ENCODE assay signal across 6 fruit fly cellular contexts in genomic region chr3L:606490-607327, dm6.
TF ChIP-seq lines count a peak whose summit lies in the region.

Reg-2 (minus strand) TSS chr3L:606569.

- TF ChIP-seq CTCF in S2 (optimal IDR thresholded peaks at IDR 0.05; lab: Kevin White, UChicago), result peak; percentile 82 to 96
- TF ChIP-seq CTCF in whole organism, embryonic (GFP tag; optimal IDR thresholded peaks at IDR 0.05; lab: Kevin White, UChicago), result peak; percentile 99

TF ChIP-seq in whole organism, adult, 20 proteins besides CTCF, POLR2A, EP300 and RAD21 (continues in another document):
- TF ChIP-seq CG7045 (GFP tag; optimal IDR thresholded peaks at IDR 0.05; lab: Kevin White, UChicago) (peak; percentile 19), tj (GFP tag; optimal IDR thresholded peaks at IDR 0.05; lab: Kevin White, UChicago) (no peak), pad (GFP tag; optimal IDR thresholded peaks at IDR 0.05; lab: Kevin White, UChicago) (peak; percentile 27), cnc (optimal IDR thresholded peaks at IDR 0.05; lab: Kevin White, UChicago) (no peak), Crg-1 (GFP tag; optimal IDR thresholded peaks at IDR 0.05; lab: Kevin White, UChicago) (peak; percentile 39), CG33017 (tag; optimal IDR thresholded peaks at IDR 0.05; lab: Kevin White, UChicago) (peak; percentile 40), kay (GFP tag; lab: Kevin White, UChicago; ENCODE audit: borderline replicate concordance) (no peak), Hr96 (GFP tag; optimal IDR thresholded peaks at IDR 0.05; lab: Kevin White, UChicago) (peak; percentile 13), CG11617 (GFP tag; optimal IDR thresholded peaks at IDR 0.05; lab: Kevin White, UChicago) (no peak), CG7101 (tag; optimal IDR thresholded peaks at IDR 0.05; lab: Kevin White, UChicago) (peak; percentile 9), bab1 (GFP tag; optimal IDR thresholded peaks at IDR 0.05; lab: Kevin White, UChicago) (peak; percentile 20), toe (GFP tag; optimal IDR thresholded peaks at IDR 0.05; lab: Kevin White, UChicago) (peak; percentile 9), Clk (GFP tag; optimal IDR thresholded peaks at IDR 0.05; lab: Kevin White, UChicago) (no peak), CG14711 (tag; optimal IDR thresholded peaks at IDR 0.05; lab: Kevin White, UChicago) (no peak), CG12768 (GFP tag; optimal IDR thresholded peaks at IDR 0.05; lab: Kevin White, UChicago) (no peak), Mnt (GFP tag; optimal IDR thresholded peaks at IDR 0.05; lab: Kevin White, UChicago) (peak; percentile 17), ovo (GFP tag; optimal IDR thresholded peaks at IDR 0.05; lab: Kevin White, UChicago) (peak; percentile 8), CG5204 (GFP tag; optimal IDR thresholded peaks at IDR 0.05; lab: Kevin White, UChicago) (no peak)

TF ChIP-seq in whole organism, embryonic, 481 proteins besides CTCF, POLR2A, EP300 and RAD21 (continues in another document):
- TF ChIP-seq Dfd (GFP tag; optimal IDR thresholded peaks at IDR 0.05; lab: Kevin White, UChicago), result no peak
- peak; percentile 34 for TF ChIP-seq CG7839 (tag; optimal IDR thresholded peaks at IDR 0.05; lab: Kevin White, UChicago)
- TF ChIP-seq CG13624 (GFP tag; optimal IDR thresholded peaks at IDR 0.05; lab: Kevin White, UChicago), result no peak
- no peak; the same call in 2 of the 3 replicates for TF ChIP-seq CG34422 (GFP tag; IDR thresholded peaks at IDR 0.05; lab: Robert Waterston, UW)
- peak; percentile 6; the same call in 1 of the 3 replicates for TF ChIP-seq Dbx (GFP tag; IDR thresholded peaks at IDR 0.05; lab: Robert Waterston, UW)
- TF ChIP-seq HLH4C (GFP tag; IDR thresholded peaks at IDR 0.05; lab: Robert Waterston, UW; ENCODE audit: partially characterized antibody), result no peak
- TF ChIP-seq CG12236 (GFP tag; optimal IDR thresholded peaks at IDR 0.05; lab: Kevin White, UChicago), result no peak
- no peak for TF ChIP-seq Atf-2 (GFP tag; optimal IDR thresholded peaks at IDR 0.05; lab: Kevin White, UChicago)
- no peak for TF ChIP-seq kni (GFP tag; optimal IDR thresholded peaks at IDR 0.05; lab: Kevin White, UChicago)
- TF ChIP-seq wor (GFP tag; IDR thresholded peaks at IDR 0.05; lab: Robert Waterston, UW), result no peak
- no peak for TF ChIP-seq nau (GFP tag; optimal IDR thresholded peaks at IDR 0.05; lab: Kevin White, UChicago)
- TF ChIP-seq CG16779 (GFP tag; IDR thresholded peaks at IDR 0.05; lab: Robert Waterston, UW), result no peak
- no peak for TF ChIP-seq CG31388 (GFP tag; optimal IDR thresholded peaks at IDR 0.05; lab: Kevin White, UChicago)
- no peak for TF ChIP-seq Dip2 (GFP tag; IDR thresholded peaks at IDR 0.05; lab: Robert Waterston, UW)
- peak; percentile 19 for TF ChIP-seq BEAF-32 (GFP tag; optimal IDR thresholded peaks at IDR 0.05; lab: Kevin White, UChicago)
- no peak for TF ChIP-seq schlank (tag; optimal IDR thresholded peaks at IDR 0.05; lab: Kevin White, UChicago)
- TF ChIP-seq CG2129 (GFP tag; IDR thresholded peaks at IDR 0.05; lab: Robert Waterston, UW; ENCODE audit: partially characterized antibody), result no peak
- no peak for TF ChIP-seq CG14014 (GFP tag; IDR thresholded peaks at IDR 0.05; lab: Robert Waterston, UW)
- no peak for TF ChIP-seq tx (GFP tag; optimal IDR thresholded peaks at IDR 0.05; lab: Kevin White, UChicago)

TF ChIP-seq in whole organism, prepupa, 60 proteins besides CTCF, POLR2A, EP300 and RAD21 (continues in another document):
- TF ChIP-seq Eip78C (GFP tag; lab: Kevin White, UChicago) (peak; percentile 33), CG6792 (GFP tag; optimal IDR thresholded peaks at IDR 0.05; lab: Kevin White, UChicago) (no peak), Hr39 (GFP tag; optimal IDR thresholded peaks at IDR 0.05; lab: Kevin White, UChicago) (peak; percentile 3), Hr4 (GFP tag; optimal IDR thresholded peaks at IDR 0.05; lab: Kevin White, UChicago) (no peak), Gug (GFP tag; IDR thresholded peaks at IDR 0.05; lab: Robert Waterston, UW) (no peak), CG10631 (GFP tag; optimal IDR thresholded peaks at IDR 0.05; lab: Kevin White, UChicago) (no peak), CG3919 (GFP tag; optimal IDR thresholded peaks at IDR 0.05; lab: Kevin White, UChicago) (no peak), Eip75B (GFP tag; optimal IDR thresholded peaks at IDR 0.05; lab: Kevin White, UChicago) (peak; percentile 12), salr (GFP tag; optimal IDR thresholded peaks at IDR 0.05; lab: Kevin White, UChicago) (no peak), Sox102F (GFP tag; optimal IDR thresholded peaks at IDR 0.05; lab: Kevin White, UChicago) (no peak), CG16779 (tag; optimal IDR thresholded peaks at IDR 0.05; lab: Kevin White, UChicago) (peak; percentile 29), pdm3 (GFP tag; optimal IDR thresholded peaks at IDR 0.05; lab: Kevin White, UChicago) (peak; percentile 5), fd85E (GFP tag; optimal IDR thresholded peaks at IDR 0.05; lab: Kevin White, UChicago) (no peak), CG11294 (GFP tag; IDR thresholded peaks at IDR 0.05; lab: Robert Waterston, UW) (no peak), Sox14 (GFP tag; optimal IDR thresholded peaks at IDR 0.05; lab: Kevin White, UChicago) (peak; percentile 31), acj6 (GFP tag; optimal IDR thresholded peaks at IDR 0.05; lab: Kevin White, UChicago) (no peak), CG15336 (GFP tag; IDR thresholded peaks at IDR 0.05; lab: Robert Waterston, UW) (no peak), CG8319 (GFP tag; optimal IDR thresholded peaks at IDR 0.05; lab: Kevin White, UChicago) (no peak), CG1621 (tag; optimal IDR thresholded peaks at IDR 0.05; lab: Kevin White, UChicago) (peak; percentile 15), Sox15 (GFP tag; optimal IDR thresholded peaks at IDR 0.05; lab: Kevin White, UChicago) (no peak), OdsH (GFP tag; optimal IDR thresholded peaks at IDR 0.05; lab: Kevin White, UChicago) (no peak)

TF ChIP-seq in whole organism, pupa, 21 proteins besides CTCF, POLR2A, EP300 and RAD21:
- no peak for TF ChIP-seq fd96Ca (GFP tag; IDR thresholded peaks at IDR 0.05; lab: Robert Waterston, UW)
- TF ChIP-seq EcR (GFP tag; optimal IDR thresholded peaks at IDR 0.05; lab: Kevin White, UChicago), result peak; percentile 13

TF ChIP-seq in whole organism, wandering third instar larva, 38 proteins besides CTCF, POLR2A, EP300 and RAD21:
- TF ChIP-seq h (GFP tag; optimal IDR thresholded peaks at IDR 0.05; lab: Kevin White, UChicago), result peak; percentile 11
- TF ChIP-seq ey (GFP tag; optimal IDR thresholded peaks at IDR 0.05; lab: Kevin White, UChicago), result no peak
- TF ChIP-seq Hr83 (GFP tag; optimal IDR thresholded peaks at IDR 0.05; lab: Kevin White, UChicago; ENCODE audit: poor library complexity, severe bottlenecking), result peak; percentile 18
- TF ChIP-seq lola (GFP tag; optimal IDR thresholded peaks at IDR 0.05; lab: Kevin White, UChicago), result no peak
- TF ChIP-seq Myc (optimal IDR thresholded peaks at IDR 0.05; lab: Kevin White, UChicago), result peak; percentile 84
- peak; percentile 44 for TF ChIP-seq brk (GFP tag; optimal IDR thresholded peaks at IDR 0.05; lab: Kevin White, UChicago)
- TF ChIP-seq Rel (GFP tag; optimal IDR thresholded peaks at IDR 0.05; lab: Kevin White, UChicago), result no peak
- peak; percentile 36 for TF ChIP-seq Rel (tag; optimal IDR thresholded peaks at IDR 0.05; lab: Kevin White, UChicago)
